Worm (Caenorhabditis elegans) whole organism, L3 larva: Measurements from ENCODE around the gene C18D11.3.

Experiments
- ZK546.5 ChIP-seq: sonication (generic microtip); optimal IDR thresholded peaks from 2 replicates; lab custom pipeline; 2017; ENCODE audit warnings: missing biosample characterization, missing genetic modification characterization
- ama-1 ChIP-seq: fragments of 150-350 bp; optimal IDR thresholded peaks from 2 replicates; lab custom pipeline; 2018
- ceh-16 ChIP-seq: sonication (generic microtip); optimal IDR thresholded peaks from 2 replicates; lab custom pipeline; 2017; ENCODE audit warnings: missing biosample characterization, missing genetic modification characterization
- ceh-28 ChIP-seq: fragments of 150-350 bp; optimal IDR thresholded peaks from 2 replicates; lab custom pipeline; 2014; ENCODE audit warnings: missing biosample characterization, missing genetic modification reagents, missing genetic modification characterization
- ceh-82 ChIP-seq: fragments of 150-350 bp; optimal IDR thresholded peaks from 2 replicates; lab custom pipeline; 2014; ENCODE audit warnings: missing biosample characterization, missing genetic modification characterization
- daf-12 ChIP-seq: fragments of 150-350 bp; optimal IDR thresholded peaks from 2 replicates; lab custom pipeline; 2014; ENCODE audit warnings: missing biosample characterization, missing genetic modification reagents, missing genetic modification characterization
- egl-27 ChIP-seq: sonication (generic microtip); optimal IDR thresholded peaks from 4 replicates; lab custom pipeline; 2017; ENCODE audit warnings: missing biosample characterization, missing genetic modification reagents, missing genetic modification characterization
- egl-5 ChIP-seq: fragments of 150-350 bp; optimal IDR thresholded peaks from 2 replicates; lab custom pipeline; 2017; ENCODE audit warnings: missing biosample characterization, missing genetic modification reagents, missing genetic modification characterization, inconsistent platforms
- elt-1 ChIP-seq: fragments of 150-350 bp; optimal IDR thresholded peaks from 2 replicates; lab custom pipeline; 2014; ENCODE audit warnings: missing biosample characterization, missing genetic modification characterization
- elt-2 ChIP-seq: sonication (generic microtip); optimal IDR thresholded peaks from 2 replicates; lab custom pipeline; 2016; ENCODE audit warnings: missing genetic modification reagents, mild to moderate bottlenecking, missing genetic modification characterization, missing compliant biosample characterization
- elt-3 ChIP-seq, 3 experiments: fragments of 150-350 bp in 1 of 3; sonication (generic microtip) in 2 of 3; optimal IDR thresholded peaks; 2 replicates in 2 of 3; 4 replicates in 1 of 3; lab custom pipeline; 2014 to 2017; ENCODE audit warnings: missing biosample characterization in 3 of 3, missing genetic modification characterization in 3 of 3
- fkh-10 ChIP-seq: sonication (generic microtip); optimal IDR thresholded peaks from 2 replicates; lab custom pipeline; 2017; ENCODE audit warnings: missing biosample characterization, missing genetic modification reagents, missing genetic modification characterization
- fkh-2 ChIP-seq: fragments of 150-350 bp; optimal IDR thresholded peaks from 2 replicates; lab custom pipeline; 2014; ENCODE audit warnings: missing biosample characterization, missing genetic modification reagents, missing genetic modification characterization
- hmg-11 ChIP-seq: sonication (generic microtip); optimal IDR thresholded peaks from 2 replicates; lab custom pipeline; 2016; ENCODE audit warnings: missing genetic modification characterization, missing compliant biosample characterization
- jun-1 ChIP-seq: fragments of 150-350 bp; optimal IDR thresholded peaks from 2 replicates; lab custom pipeline; 2014; ENCODE audit warnings: missing biosample characterization, missing genetic modification reagents, missing genetic modification characterization
- lin-39 ChIP-seq: fragments of 150-350 bp; optimal IDR thresholded peaks from 2 replicates; lab custom pipeline; 2018; ENCODE audit warnings: missing biosample characterization, missing genetic modification reagents, missing genetic modification characterization
- nfya-1 ChIP-seq: sonication (generic microtip); optimal IDR thresholded peaks from 2 replicates; lab custom pipeline; 2017; ENCODE audit warnings: missing genetic modification characterization, mild to moderate bottlenecking, missing compliant biosample characterization, antibody characterized with exemption, moderate library complexity; ENCODE audit not compliant: insufficient read depth
- nhr-11 ChIP-seq: fragments of 150-350 bp; optimal IDR thresholded peaks from 2 replicates; lab custom pipeline; 2014; ENCODE audit warnings: missing biosample characterization, missing genetic modification characterization
- nhr-23 ChIP-seq: fragments of 150-350 bp; optimal IDR thresholded peaks from 2 replicates; lab custom pipeline; 2014; ENCODE audit warnings: missing biosample characterization, missing genetic modification reagents, missing genetic modification characterization
- nhr-237 ChIP-seq: fragments of 150-350 bp; optimal IDR thresholded peaks from 2 replicates; lab custom pipeline; 2014; ENCODE audit warnings: missing biosample characterization, missing genetic modification characterization
- nhr-28 ChIP-seq: fragments of 150-350 bp; optimal IDR thresholded peaks from 2 replicates; lab custom pipeline; 2014; ENCODE audit warnings: missing biosample characterization, missing genetic modification characterization
- nhr-43 ChIP-seq: sonication (generic microtip); optimal IDR thresholded peaks from 2 replicates; lab custom pipeline; 2016; ENCODE audit warnings: mild to moderate bottlenecking, missing genetic modification characterization, missing compliant biosample characterization; ENCODE audit not compliant: poor library complexity, severe bottlenecking
- nhr-76 ChIP-seq: fragments of 150-350 bp; sonication (generic microtip); optimal IDR thresholded peaks from 5 replicates; lab custom pipeline; 2014; ENCODE audit warnings: missing biosample characterization, missing genetic modification characterization
- nhr-77 ChIP-seq: fragments of 150-350 bp; optimal IDR thresholded peaks from 2 replicates; lab custom pipeline; 2014; ENCODE audit warnings: missing biosample characterization, missing genetic modification characterization
- pha-4 ChIP-seq: fragments of 150-350 bp; optimal IDR thresholded peaks from 2 replicates; lab custom pipeline; 2014; ENCODE audit warnings: missing biosample characterization, missing genetic modification reagents, missing genetic modification characterization
- pqm-1 ChIP-seq: fragments of 150-350 bp; optimal IDR thresholded peaks from 2 replicates; lab custom pipeline; 2017; ENCODE audit warnings: missing biosample characterization, missing genetic modification characterization, inconsistent platforms
- sea-2 ChIP-seq: fragments of 150-350 bp; sonication (generic microtip); optimal IDR thresholded peaks from 4 replicates; lab custom pipeline; 2014; ENCODE audit warnings: missing biosample characterization, missing genetic modification reagents, missing genetic modification characterization
- skn-1 ChIP-seq: fragments of 150-350 bp; optimal IDR thresholded peaks from 2 replicates; lab custom pipeline; 2014; ENCODE audit warnings: missing biosample characterization, missing genetic modification characterization
- snpc-4 ChIP-seq: fragments of 150-350 bp; optimal IDR thresholded peaks from 2 replicates; lab custom pipeline; 2014; ENCODE audit warnings: missing biosample characterization, missing genetic modification characterization
- unc-62 ChIP-seq: fragments of 150-350 bp; sonication (generic microtip); optimal IDR thresholded peaks from 4 replicates; lab custom pipeline; 2014; ENCODE audit warnings: missing biosample characterization, missing genetic modification reagents, missing genetic modification characterization
- zag-1 ChIP-seq: fragments of 150-350 bp; optimal IDR thresholded peaks from 2 replicates; lab custom pipeline; 2014; ENCODE audit warnings: missing biosample characterization, missing genetic modification characterization

C18D11.3 gene

DNA sequence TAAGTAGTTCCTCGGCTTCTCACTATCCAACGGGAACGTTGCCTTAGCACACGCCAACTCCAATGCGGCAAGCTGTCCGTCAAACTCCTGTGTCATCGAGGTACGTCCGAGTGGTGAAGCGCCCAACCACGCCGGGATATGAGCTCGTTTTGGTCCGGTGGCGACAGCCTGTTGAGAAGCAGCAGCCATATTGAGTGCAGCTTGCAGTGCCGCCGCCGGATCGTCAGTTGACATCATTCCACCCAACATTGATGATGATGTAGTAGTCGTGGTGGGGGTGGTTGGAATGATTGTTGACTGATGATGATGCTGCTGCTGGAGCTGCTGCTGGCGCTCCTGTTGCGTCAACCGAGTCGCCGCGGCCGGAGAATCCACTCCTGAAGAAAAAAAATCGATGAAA is 10.2 kb downstream of the C18D11.3 start:
- TF ChIP-seq nhr-76 (tag; lab: Kevin White, UChicago), result no peak
- TF ChIP-seq egl-27 (tag; lab: Kevin White, UChicago), result no peak
- TF ChIP-seq unc-62 (GFP tag; lab: Kevin White, UChicago), result no peak
- no peak for TF ChIP-seq elt-2
- no peak for TF ChIP-seq jun-1 (tag; lab: Kevin White, UChicago)
- no peak for TF ChIP-seq ceh-16 (tag; lab: Kevin White, UChicago)
- TF ChIP-seq nfya-1, result no peak
- no peak for TF ChIP-seq fkh-2 (tag; lab: Kevin White, UChicago)
- TF ChIP-seq, all 47 proteins: peak for 0

DNA sequence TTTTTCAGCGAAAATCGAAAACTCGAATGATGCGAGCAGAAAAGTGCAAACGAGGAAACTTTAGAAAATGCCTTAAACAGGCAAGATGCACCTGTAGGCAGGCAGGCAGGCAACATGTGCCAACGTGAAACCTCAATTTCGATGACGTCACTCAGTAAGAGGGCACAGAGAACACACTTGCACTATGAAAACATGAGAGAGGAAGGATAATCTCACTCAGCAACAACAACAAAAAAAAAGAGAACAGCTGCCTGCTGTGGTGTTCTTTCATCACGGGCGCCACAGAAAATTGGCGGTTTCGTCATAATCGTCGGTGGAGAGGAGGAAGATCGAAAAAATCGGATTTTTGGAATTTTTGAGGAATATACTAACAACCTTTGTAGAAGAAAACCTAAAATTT is 10.9 kb downstream of the C18D11.3 start:
- TF ChIP-seq fkh-10 (no peak), sea-2 (GFP tag; lab: Kevin White, UChicago) (no peak), ZK546.5 (tag; lab: Kevin White, UChicago) (no peak), snpc-4 (tag; lab: Kevin White, UChicago) (no peak), nfya-1 (peak; percentile 49), lin-39 (tag; lab: Kevin White, UChicago) (peak; percentile 7), zag-1 (tag; lab: Kevin White, UChicago) (no peak), ama-1 (lab: Kevin White, UChicago) (no peak), elt-1 (no peak)
- TF ChIP-seq, all 47 proteins: peak for 2

DNA sequence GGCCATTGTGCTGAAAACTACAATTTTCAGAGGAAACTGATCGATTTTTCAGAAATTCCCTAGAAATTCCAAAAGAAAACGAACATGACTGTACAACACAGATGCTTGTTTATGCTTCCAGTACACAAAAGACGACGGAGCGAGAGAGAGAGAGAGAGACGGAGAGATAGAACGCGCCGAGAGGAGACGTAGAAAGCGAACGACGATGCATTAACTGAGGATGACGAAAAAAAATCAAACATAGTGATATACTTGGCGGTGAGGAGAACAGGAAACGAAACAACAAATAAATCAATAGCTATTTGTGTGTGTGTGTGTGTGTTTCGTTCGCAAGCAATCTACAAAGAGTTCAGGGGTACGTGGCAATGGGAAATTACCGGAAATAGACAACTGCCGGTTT is 11.5 kb downstream of the C18D11.3 start:
- TF ChIP-seq pqm-1 (tag; lab: Kevin White, UChicago) (peak; percentile 61), nhr-77 (tag; lab: Kevin White, UChicago) (no peak), snpc-4 (tag; lab: Kevin White, UChicago) (peak; percentile 17), lin-39 (tag; lab: Kevin White, UChicago) (peak; percentile 15), nfya-1 (peak; percentile 50), ceh-28 (tag; lab: Kevin White, UChicago) (peak; percentile 37), egl-5 (tag; lab: Kevin White, UChicago) (peak; percentile 50), skn-1 (tag; lab: Kevin White, UChicago) (peak; percentile 75), elt-3 (tag; optimal IDR thresholded peaks at IDR 0.05; lab: Kevin White, UChicago) (no peak), ama-1 (lab: Kevin White, UChicago) (peak; percentile 20), nhr-237 (tag; lab: Kevin White, UChicago) (no peak), ceh-82 (tag; lab: Kevin White, UChicago) (no peak), pha-4 (peak; percentile 96), nhr-11 (no peak), elt-2 (peak; percentile 42), hmg-11 (tag; lab: Kevin White, UChicago) (peak; percentile 18)

DNA sequence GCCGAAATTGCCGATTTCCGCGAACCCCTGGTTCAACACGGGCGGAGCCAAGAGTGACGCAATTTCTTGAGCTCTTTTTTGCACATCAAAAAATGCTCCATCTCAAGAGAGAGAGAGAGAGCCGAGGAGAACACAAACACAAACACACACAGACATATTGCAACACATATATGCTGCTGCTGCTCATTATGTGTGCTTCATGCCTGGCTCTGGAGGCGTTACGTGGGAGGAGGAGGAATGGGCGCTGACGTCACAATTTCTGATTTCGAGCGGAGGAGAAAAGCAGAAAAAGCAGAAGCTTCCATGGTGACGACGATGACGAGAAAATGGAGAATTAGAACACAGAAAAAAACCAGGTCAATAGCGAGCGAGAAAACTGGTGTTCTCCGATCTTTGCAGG is 12.8 kb downstream of the C18D11.3 start:
- TF ChIP-seq nfya-1, result peak; percentile 51
- TF ChIP-seq unc-62 (GFP tag; lab: Kevin White, UChicago), result no peak
- no peak for TF ChIP-seq nhr-23 (tag; lab: Kevin White, UChicago)
- peak; percentile 7 for TF ChIP-seq pha-4
- TF ChIP-seq nhr-28 (tag; lab: Kevin White, UChicago), result no peak
- no peak for TF ChIP-seq nhr-43 (tag; lab: Kevin White, UChicago)
- peak; percentile 13 for TF ChIP-seq egl-5 (tag; lab: Kevin White, UChicago)

DNA sequence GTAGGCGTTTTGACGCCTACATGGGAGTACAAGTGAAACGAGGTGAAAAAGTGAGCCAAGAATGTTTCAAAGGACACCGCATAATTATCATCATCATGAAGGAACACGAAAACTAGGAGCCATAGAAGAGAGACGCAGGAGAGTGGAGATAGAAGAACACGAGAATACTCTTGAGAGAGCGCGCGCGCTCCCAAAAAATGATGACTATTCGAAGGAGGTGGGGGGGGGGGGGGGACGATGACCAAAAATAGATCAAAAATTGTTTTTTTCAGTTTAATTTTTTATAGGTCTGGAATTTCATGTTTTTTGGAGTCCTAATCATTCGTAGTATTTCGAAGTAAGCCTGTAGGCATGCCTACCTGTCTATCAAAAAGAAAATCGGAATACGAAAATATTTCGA is 13.5 kb downstream of the C18D11.3 start:
- TF ChIP-seq daf-12 (tag; lab: Kevin White, UChicago) (no peak), skn-1 (tag; lab: Kevin White, UChicago) (peak; percentile 92), egl-27 (tag; lab: Kevin White, UChicago) (no peak), nfya-1 (peak; percentile 21), hmg-11 (tag; lab: Kevin White, UChicago) (peak; percentile 8), nhr-76 (tag; lab: Kevin White, UChicago) (no peak)

DNA sequence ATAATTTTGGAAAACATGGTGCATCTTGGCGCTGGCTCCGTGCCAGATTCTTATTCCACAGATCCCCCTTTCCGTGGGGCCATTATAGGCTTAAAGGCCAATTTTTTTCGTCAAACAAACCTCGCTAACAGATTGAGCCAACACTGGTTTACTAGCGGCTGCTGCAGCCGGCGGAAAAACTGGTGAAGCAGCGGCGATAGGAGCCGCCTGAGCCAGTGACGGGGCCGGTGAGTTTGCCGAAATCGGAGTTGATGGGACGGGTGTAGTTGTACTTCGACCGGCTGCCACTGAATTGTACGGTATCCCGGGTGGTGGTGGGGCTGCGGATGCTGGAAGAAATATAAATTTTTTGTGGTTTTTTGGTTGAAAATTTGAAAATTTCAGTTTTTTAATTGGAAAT is 18.5 kb downstream of the C18D11.3 start:
- no peak for TF ChIP-seq fkh-2 (tag; lab: Kevin White, UChicago)
- TF ChIP-seq nfya-1, result no peak
- TF ChIP-seq, all 47 proteins: peak for 0
